Worm (Caenorhabditis elegans): ENCODE results near the gene K10G4.10.

ce11 chrV:17258868-17259267, 14.5 kb upstream of the K10G4.10 start, which contains the start of gene fbxa-85:
- TF ChIP-seq blmp-1 (tag; optimal IDR thresholded peaks at IDR 0.05) (no peak), lin-13 (tag; optimal IDR thresholded peaks at IDR 0.05) (no peak), unc-39 (tag; optimal IDR thresholded peaks at IDR 0.05) (no peak), drap-1 (GFP tag; optimal IDR thresholded peaks at IDR 0.05) (no peak), snpc-4 (tag; optimal IDR thresholded peaks at IDR 0.05) (no peak), nhr-76 (tag; optimal IDR thresholded peaks at IDR 0.05) (no peak), elt-3 (tag; optimal IDR thresholded peaks at IDR 0.05) (no peak)
